Fruit fly (Drosophila melanogaster) whole organism, pupa: ENCODE results near the gene Gad1.

Experiments used
- CG10348 ChIP-seq: fragments of 200-800 bp; sonication (Bioruptor generic); IDR thresholded peaks from 2 replicates; pipeline ENCODE4 v1.3.6; 2022; ENCODE audit warnings: missing biosample characterization, missing genetic modification characterization
- CG12605 ChIP-seq: fragments of 200-800 bp; sonication (Bioruptor generic); IDR thresholded peaks from 2 replicates; pipeline ENCODE4 v1.3.6; 2022; ENCODE audit warnings: missing biosample characterization, missing genetic modification characterization
- CG13204 ChIP-seq: fragments of 200-800 bp; sonication (Bioruptor generic); optimal IDR thresholded peaks from 2 replicates; lab custom pipeline; 2018; ENCODE audit warnings: missing biosample characterization, mild to moderate bottlenecking, missing genetic modification characterization, moderate library complexity
- CG14655 ChIP-seq: fragments of 200-800 bp; sonication (Bioruptor generic); optimal IDR thresholded peaks from 3 replicates; lab custom pipeline; 2017; ENCODE audit warnings: mild to moderate bottlenecking, missing biosample characterization, missing genetic modification reagents, missing genetic modification characterization
- CG15710 ChIP-seq: fragments of 200-800 bp; sonication (Bioruptor generic); optimal IDR thresholded peaks from 2 replicates; lab custom pipeline; 2018; ENCODE audit warnings: missing biosample characterization, mild to moderate bottlenecking, missing genetic modification characterization, moderate library complexity
- CG17806 ChIP-seq: fragments of 200-800 bp; sonication (Bioruptor generic); optimal IDR thresholded peaks from 2 replicates; lab custom pipeline; 2018; ENCODE audit warnings: missing biosample characterization, mild to moderate bottlenecking, missing genetic modification characterization, moderate library complexity
- CG32121 ChIP-seq: fragments of 200-800 bp; sonication (Bioruptor generic); IDR thresholded peaks from 2 replicates; pipeline ENCODE4 v1.3.6; 2022; ENCODE audit warnings: missing biosample characterization, missing genetic modification characterization
- CG34367 ChIP-seq: fragments of 200-800 bp; sonication (Bioruptor generic); optimal IDR thresholded peaks from 2 replicates; lab custom pipeline; 2018; ENCODE audit warnings: missing biosample characterization, mild to moderate bottlenecking, missing genetic modification characterization
- CG4496 ChIP-seq: fragments of 200-800 bp; sonication (Bioruptor generic); IDR thresholded peaks from 3 replicates; pipeline ENCODE4 v1.3.6; 2022; ENCODE audit warnings: missing biosample characterization, missing genetic modification characterization
- CG8159 ChIP-seq: fragments of 200-800 bp; sonication (Bioruptor generic); optimal IDR thresholded peaks from 3 replicates; lab custom pipeline; 2018; ENCODE audit warnings: missing biosample characterization, mild to moderate bottlenecking, missing genetic modification characterization, moderate library complexity
- CG8301 ChIP-seq: fragments of 200-800 bp; sonication (Bioruptor generic); optimal IDR thresholded peaks from 2 replicates; lab custom pipeline; 2018; ENCODE audit warnings: missing biosample characterization, mild to moderate bottlenecking, missing genetic modification characterization
- CG9948 ChIP-seq: fragments of 200-800 bp; sonication (Bioruptor generic); optimal IDR thresholded peaks from 2 replicates; lab custom pipeline; 2018; ENCODE audit warnings: missing biosample characterization, mild to moderate bottlenecking, missing genetic modification characterization, moderate library complexity
- D1 ChIP-seq: fragments of 200-800 bp; sonication (Bioruptor generic); optimal IDR thresholded peaks from 2 replicates; lab custom pipeline; 2018; ENCODE audit warnings: missing biosample characterization, mild to moderate bottlenecking, missing genetic modification characterization, moderate library complexity
- EcR ChIP-seq: fragments of 200-800 bp; sonication (Bioruptor generic); optimal IDR thresholded peaks from 3 replicates; lab custom pipeline; 2019; ENCODE audit warnings: missing biosample characterization, missing genetic modification characterization, mild to moderate bottlenecking, moderate library complexity, missing genetic modification reagents
- Ets98B ChIP-seq: fragments of 200-800 bp; sonication (Bioruptor generic); IDR thresholded peaks from 2 replicates; pipeline ENCODE4 v1.3.6; 2022; ENCODE audit warnings: missing biosample characterization, missing genetic modification characterization
- Pif1A ChIP-seq: fragments of 200-800 bp; sonication (Bioruptor generic); optimal IDR thresholded peaks from 3 replicates; lab custom pipeline; 2016; ENCODE audit warnings: missing biosample characterization, missing genetic modification characterization
- Pif1B ChIP-seq: fragments of 200-800 bp; sonication (Bioruptor generic); optimal IDR thresholded peaks from 3 replicates; lab custom pipeline; 2016; ENCODE audit warnings: missing biosample characterization, missing genetic modification characterization
- Snoo ChIP-seq: fragments of 200-800 bp; sonication (Bioruptor generic); optimal IDR thresholded peaks from 3 replicates; lab custom pipeline; 2017; ENCODE audit warnings: missing biosample characterization, mild to moderate bottlenecking, missing genetic modification characterization, inconsistent platforms
- fd96Ca ChIP-seq: fragments of 200-800 bp; sonication (Bioruptor generic); IDR thresholded peaks from 3 replicates; pipeline ENCODE4 v1.3.6; 2022; ENCODE audit warnings: missing biosample characterization, missing genetic modification characterization
- gl ChIP-seq: fragments of 200-800 bp; sonication (Bioruptor generic); optimal IDR thresholded peaks from 2 replicates; lab custom pipeline; 2018; ENCODE audit warnings: missing biosample characterization, mild to moderate bottlenecking, missing genetic modification characterization
- rn ChIP-seq: fragments of 200-800 bp; sonication (Bioruptor generic); IDR thresholded peaks from 2 replicates; pipeline ENCODE4 v1.3.6; 2022; ENCODE audit warnings: missing biosample characterization, missing genetic modification characterization

The Gad1 gene

dm6 chr3L:4088694-4089190, at the start of gene Gad1:
Gene Gad1 (minus strand): TSS chr3L:4088744.
- TF ChIP-seq D1 (no peak), CG32121 (GFP tag; lab: Robert Waterston, UW) (no peak), CG10348 (no peak), Pif1A (GFP tag; lab: Kevin White, UChicago) (no peak), Snoo (tag; lab: Kevin White, UChicago) (no peak), CG17806 (tag; lab: Kevin White, UChicago) (no peak), Pif1B (GFP tag; lab: Kevin White, UChicago) (no peak), rn (GFP tag; lab: Robert Waterston, UW) (no peak), CG34367 (no peak), Ets98B (GFP tag; lab: Robert Waterston, UW) (no peak), CG12605 (GFP tag; lab: Robert Waterston, UW) (no peak)

dm6 chr3L:4135857-4136256, 47.3 kb upstream of the Gad1 start, which contains the start of gene RfC4:
Gene RfC4 (minus strand): TSS chr3L:4136038.
- no peak for TF ChIP-seq fd96Ca (GFP tag; lab: Robert Waterston, UW)
- TF ChIP-seq CG9948 (tag; lab: Kevin White, UChicago): no peak
- TF ChIP-seq Snoo (tag; lab: Kevin White, UChicago): no peak
- TF ChIP-seq CG34367: no peak
- TF ChIP-seq rn (GFP tag; lab: Robert Waterston, UW): no peak
- no peak for TF ChIP-seq CG15710
- TF ChIP-seq CG12605 (GFP tag; lab: Robert Waterston, UW): no peak
- no peak for TF ChIP-seq CG4496 (GFP tag; lab: Robert Waterston, UW)
- no peak for TF ChIP-seq CG8301 (tag; lab: Kevin White, UChicago)
- no peak for TF ChIP-seq CG10348
- TF ChIP-seq Ets98B (GFP tag; lab: Robert Waterston, UW): no peak
- TF ChIP-seq Pif1B (GFP tag; lab: Kevin White, UChicago): no peak
- no peak for TF ChIP-seq EcR
- no peak for TF ChIP-seq CG17806 (tag; lab: Kevin White, UChicago)

- TF ChIP-seq CG9948 (tag; lab: Kevin White, UChicago) (no peak), CG14655 (no peak), CG32121 (GFP tag; lab: Robert Waterston, UW) (peak; percentile 40), CG34367 (peak; percentile 2), EcR (peak; percentile 14), gl (tag; lab: Kevin White, UChicago) (peak; percentile 31), CG12605 (GFP tag; lab: Robert Waterston, UW) (peak; percentile 17; the same call in 1 of the 2 replicates), Snoo (tag; lab: Kevin White, UChicago) (peak; percentile 20), CG15710 (peak; percentile 15), Pif1A (GFP tag; lab: Kevin White, UChicago) (no peak)
- TF ChIP-seq, all 21 proteins: peak for 7
These were observed 45.5 kb upstream of the Gad1 start, which contains the start of gene ens for dm6 chr3L:4133724-4134678. Gene ens (minus strand): TSS chr3L:4134550.

- no peak for TF ChIP-seq rn (GFP tag; lab: Robert Waterston, UW)
- no peak for TF ChIP-seq CG17806 (tag; lab: Kevin White, UChicago)
- TF ChIP-seq CG10348: no peak
- TF ChIP-seq Ets98B (GFP tag; lab: Robert Waterston, UW): no peak
- no peak for TF ChIP-seq CG34367
- TF ChIP-seq Snoo (tag; lab: Kevin White, UChicago): no peak
- no peak for TF ChIP-seq CG9948 (tag; lab: Kevin White, UChicago)
- TF ChIP-seq gl (tag; lab: Kevin White, UChicago): no peak
These were observed 44.0 kb upstream of the Gad1 start for dm6 chr3L:4132585-4132984.

- TF ChIP-seq CG9948 (tag; lab: Kevin White, UChicago) (no peak), CG34367 (no peak), CG12605 (GFP tag; lab: Robert Waterston, UW) (no peak), CG4496 (GFP tag; lab: Robert Waterston, UW) (no peak), Ets98B (GFP tag; lab: Robert Waterston, UW) (no peak), CG8301 (tag; lab: Kevin White, UChicago) (no peak), CG15710 (no peak), Pif1A (GFP tag; lab: Kevin White, UChicago) (no peak), CG17806 (tag; lab: Kevin White, UChicago) (no peak), CG14655 (no peak), D1 (no peak), EcR (no peak), CG32121 (GFP tag; lab: Robert Waterston, UW) (no peak), CG8159 (tag; lab: Kevin White, UChicago) (no peak), Pif1B (GFP tag; lab: Kevin White, UChicago) (no peak), CG10348 (no peak)
These were observed 42.2 kb upstream of the Gad1 start for dm6 chr3L:4130743-4131142.

- TF ChIP-seq CG4496 (GFP tag; lab: Robert Waterston, UW) (no peak), CG15710 (no peak), CG13204 (no peak), CG10348 (no peak), fd96Ca (GFP tag; lab: Robert Waterston, UW) (no peak), gl (tag; lab: Kevin White, UChicago) (no peak), Pif1A (GFP tag; lab: Kevin White, UChicago) (no peak), CG17806 (tag; lab: Kevin White, UChicago) (no peak), CG9948 (tag; lab: Kevin White, UChicago) (no peak), D1 (no peak), CG8301 (tag; lab: Kevin White, UChicago) (no peak), CG14655 (no peak), Ets98B (GFP tag; lab: Robert Waterston, UW) (no peak)
These were observed 40.0 kb upstream of the Gad1 start for dm6 chr3L:4128579-4128978.
